Worm (Caenorhabditis elegans): ENCODE data around the gene dvc-1.

The dvc-1 gene

ce11 chrV:11231177-11231576 lies 8.0 kb downstream of the dvc-1 start:
- TF ChIP-seq ets-7 (tag; optimal IDR thresholded peaks at IDR 0.05) (no peak), hmbx-1 (tag; optimal IDR thresholded peaks at IDR 0.05) (no peak), ceh-36 (tag; optimal IDR thresholded peaks at IDR 0.05) (no peak), ceh-13 (GFP tag; optimal IDR thresholded peaks at IDR 0.05) (no peak), pes-1 (GFP tag; IDR thresholded peaks at IDR 0.05) (no peak), flt-1 (GFP tag; IDR thresholded peaks at IDR 0.05) (no peak), ama-1 (optimal IDR thresholded peaks at IDR 0.05) (no peak), B0310.2 (tag; optimal IDR thresholded peaks at IDR 0.05) (no peak)

- TF ChIP-seq ceh-13 (GFP tag; optimal IDR thresholded peaks at IDR 0.05) (no peak), pes-1 (GFP tag; IDR thresholded peaks at IDR 0.05) (no peak), ceh-36 (tag; optimal IDR thresholded peaks at IDR 0.05) (no peak), ets-7 (tag; optimal IDR thresholded peaks at IDR 0.05) (no peak), tbx-37 (GFP tag; conservative IDR thresholded peaks at IDR 0.05) (0 out of 2 replicates have a peak, but pooled peaks have one; percentile 11), scrt-1 (GFP tag; IDR thresholded peaks at IDR 0.05) (no peak), hmbx-1 (tag; optimal IDR thresholded peaks at IDR 0.05) (no peak), ama-1 (optimal IDR thresholded peaks at IDR 0.05) (no peak), hmg-4 (GFP tag; optimal IDR thresholded peaks at IDR 0.05) (peak; percentile 60), flt-1 (GFP tag; IDR thresholded peaks at IDR 0.05) (no peak), hnd-1 (tag; optimal IDR thresholded peaks at IDR 0.05) (no peak), tra-4 (tag; optimal IDR thresholded peaks at IDR 0.05) (no peak), F13C5.2 (tag; optimal IDR thresholded peaks at IDR 0.05) (peak; percentile 39), B0310.2 (tag; optimal IDR thresholded peaks at IDR 0.05) (no peak), aly-1 (tag; optimal IDR thresholded peaks at IDR 0.05) (no peak), tbx-11 (GFP tag; IDR thresholded peaks at IDR 0.05) (no peak)
Measured at ce11 chrV:11228653-11229173, 10.4 kb downstream of the dvc-1 start, which contains the start of gene pqn-70. pqn-70 (minus strand) TSS chrV:11228703.

- TF ChIP-seq tbx-11 (GFP tag; IDR thresholded peaks at IDR 0.05), result no peak
Measured at ce11 chrV:11225981-11226380, 13.2 kb downstream of the dvc-1 start, which contains the start of gene bgal-1. bgal-1 (minus strand) TSS chrV:11226018.

ce11 chrV:11223698-11224097 lies 15.4 kb downstream of the dvc-1 start:
- TF ChIP-seq ets-7 (tag; optimal IDR thresholded peaks at IDR 0.05) (no peak), scrt-1 (GFP tag; IDR thresholded peaks at IDR 0.05) (no peak), ama-1 (optimal IDR thresholded peaks at IDR 0.05) (no peak)

- no peak for TF ChIP-seq tra-4 (tag; optimal IDR thresholded peaks at IDR 0.05)
- no peak for TF ChIP-seq pes-1 (GFP tag; IDR thresholded peaks at IDR 0.05)
Measured at ce11 chrV:11220936-11221335, 18.2 kb downstream of the dvc-1 start, which contains the start of gene T19B10.2. T19B10.2 (plus strand) TSS chrV:11221302.

- TF ChIP-seq ets-7 (tag; optimal IDR thresholded peaks at IDR 0.05), result no peak
- no peak for TF ChIP-seq F13C5.2 (tag; optimal IDR thresholded peaks at IDR 0.05)
- TF ChIP-seq sea-1 (GFP tag; conservative IDR thresholded peaks at IDR 0.05), result no peak
- TF ChIP-seq tbx-37 (GFP tag; conservative IDR thresholded peaks at IDR 0.05), result no peak
- no peak for TF ChIP-seq tbx-11 (GFP tag; IDR thresholded peaks at IDR 0.05)
- no peak for TF ChIP-seq hmg-4 (GFP tag; optimal IDR thresholded peaks at IDR 0.05)
- TF ChIP-seq flt-1 (GFP tag; IDR thresholded peaks at IDR 0.05), result no peak
- no peak for TF ChIP-seq scrt-1 (GFP tag; IDR thresholded peaks at IDR 0.05)
- no peak for TF ChIP-seq tra-4 (tag; optimal IDR thresholded peaks at IDR 0.05)
- TF ChIP-seq hmbx-1 (tag; optimal IDR thresholded peaks at IDR 0.05), result no peak
- no peak for TF ChIP-seq hnd-1 (tag; optimal IDR thresholded peaks at IDR 0.05)
- no peak for TF ChIP-seq pes-1 (GFP tag; IDR thresholded peaks at IDR 0.05)
Measured at ce11 chrV:11220415-11220814, 18.7 kb downstream of the dvc-1 start.

ce11 chrV:11217394-11217793 lies 21.7 kb downstream of the dvc-1 start, which contains the start of gene cyp-29A2:
cyp-29A2 (plus strand) TSS chrV:11217583.
- TF ChIP-seq tra-4 (tag; optimal IDR thresholded peaks at IDR 0.05), result no peak
- TF ChIP-seq F13C5.2 (tag; optimal IDR thresholded peaks at IDR 0.05), result no peak
- TF ChIP-seq hmg-4 (GFP tag; optimal IDR thresholded peaks at IDR 0.05), result no peak
- TF ChIP-seq B0310.2 (tag; optimal IDR thresholded peaks at IDR 0.05), result no peak
- TF ChIP-seq pes-1 (GFP tag; IDR thresholded peaks at IDR 0.05), result no peak
- TF ChIP-seq hmbx-1 (tag; optimal IDR thresholded peaks at IDR 0.05), result no peak
- TF ChIP-seq hnd-1 (tag; optimal IDR thresholded peaks at IDR 0.05), result no peak
- no peak for TF ChIP-seq ceh-36 (tag; optimal IDR thresholded peaks at IDR 0.05)

ce11 chrV:11216137-11216536 lies 23.0 kb downstream of the dvc-1 start:
- TF ChIP-seq ets-7 (tag; optimal IDR thresholded peaks at IDR 0.05), result no peak
- TF ChIP-seq flt-1 (GFP tag; IDR thresholded peaks at IDR 0.05), result no peak
- TF ChIP-seq pes-1 (GFP tag; IDR thresholded peaks at IDR 0.05), result no peak
- TF ChIP-seq hmbx-1 (tag; optimal IDR thresholded peaks at IDR 0.05), result no peak
- TF ChIP-seq B0310.2 (tag; optimal IDR thresholded peaks at IDR 0.05), result no peak
- no peak for TF ChIP-seq hnd-1 (tag; optimal IDR thresholded peaks at IDR 0.05)
- no peak for TF ChIP-seq ceh-13 (GFP tag; optimal IDR thresholded peaks at IDR 0.05)
- no peak for TF ChIP-seq F13C5.2 (tag; optimal IDR thresholded peaks at IDR 0.05)
- TF ChIP-seq aly-1 (tag; optimal IDR thresholded peaks at IDR 0.05), result no peak

- TF ChIP-seq ceh-13 (GFP tag; optimal IDR thresholded peaks at IDR 0.05), result no peak
- TF ChIP-seq tra-4 (tag; optimal IDR thresholded peaks at IDR 0.05), result no peak
- no peak for TF ChIP-seq hnd-1 (tag; optimal IDR thresholded peaks at IDR 0.05)
- TF ChIP-seq pes-1 (GFP tag; IDR thresholded peaks at IDR 0.05), result no peak
- TF ChIP-seq F13C5.2 (tag; optimal IDR thresholded peaks at IDR 0.05), result no peak
- no peak for TF ChIP-seq hmg-4 (GFP tag; optimal IDR thresholded peaks at IDR 0.05)
- TF ChIP-seq aly-1 (tag; optimal IDR thresholded peaks at IDR 0.05), result no peak
- no peak for TF ChIP-seq tbx-11 (GFP tag; IDR thresholded peaks at IDR 0.05)
- no peak for TF ChIP-seq ceh-36 (tag; optimal IDR thresholded peaks at IDR 0.05)
- TF ChIP-seq ama-1 (optimal IDR thresholded peaks at IDR 0.05), result no peak
- no peak for TF ChIP-seq hmbx-1 (tag; optimal IDR thresholded peaks at IDR 0.05)
Measured at ce11 chrV:11214569-11214968, 24.6 kb downstream of the dvc-1 start.

Measured in whole organism, early embryonic.